Worm (Caenorhabditis elegans) whole organism, L3 larva: ENCODE measurements around the gene R05F9.7.
"Not testable (repeated sequence)": the region's sequence is repeated elsewhere in the genome, so short reads cannot be mapped to it uniquely, and the experiment has no call there.

Experiments
- R02D3.7 ChIP-seq: fragments of 150-350 bp; optimal IDR thresholded peaks from 2 replicates; lab custom pipeline; 2014; ENCODE audit warnings: missing biosample characterization, missing genetic modification characterization
- ZK546.5 ChIP-seq: sonication (generic microtip); optimal IDR thresholded peaks from 2 replicates; lab custom pipeline; 2017; ENCODE audit warnings: missing biosample characterization, missing genetic modification characterization
- ama-1 ChIP-seq: fragments of 150-350 bp; optimal IDR thresholded peaks from 2 replicates; lab custom pipeline; 2018
- ceh-16 ChIP-seq: sonication (generic microtip); optimal IDR thresholded peaks from 2 replicates; lab custom pipeline; 2017; ENCODE audit warnings: missing biosample characterization, missing genetic modification characterization
- ceh-28 ChIP-seq: fragments of 150-350 bp; optimal IDR thresholded peaks from 2 replicates; lab custom pipeline; 2014; ENCODE audit warnings: missing biosample characterization, missing genetic modification reagents, missing genetic modification characterization
- ceh-82 ChIP-seq: fragments of 150-350 bp; optimal IDR thresholded peaks from 2 replicates; lab custom pipeline; 2014; ENCODE audit warnings: missing biosample characterization, missing genetic modification characterization
- ceh-9 ChIP-seq: sonication (generic microtip); optimal IDR thresholded peaks from 2 replicates; lab custom pipeline; 2018; ENCODE audit warnings: missing biosample characterization, missing genetic modification characterization
- daf-12 ChIP-seq: fragments of 150-350 bp; optimal IDR thresholded peaks from 2 replicates; lab custom pipeline; 2014; ENCODE audit warnings: missing biosample characterization, missing genetic modification reagents, missing genetic modification characterization
- egl-27 ChIP-seq: sonication (generic microtip); optimal IDR thresholded peaks from 4 replicates; lab custom pipeline; 2017; ENCODE audit warnings: missing biosample characterization, missing genetic modification reagents, missing genetic modification characterization
- egl-5 ChIP-seq: fragments of 150-350 bp; optimal IDR thresholded peaks from 2 replicates; lab custom pipeline; 2017; ENCODE audit warnings: missing biosample characterization, missing genetic modification reagents, missing genetic modification characterization, inconsistent platforms
- elt-2 ChIP-seq: sonication (generic microtip); optimal IDR thresholded peaks from 2 replicates; lab custom pipeline; 2016; ENCODE audit warnings: missing genetic modification reagents, mild to moderate bottlenecking, missing genetic modification characterization, missing compliant biosample characterization
- fkh-10 ChIP-seq: sonication (generic microtip); optimal IDR thresholded peaks from 2 replicates; lab custom pipeline; 2017; ENCODE audit warnings: missing biosample characterization, missing genetic modification reagents, missing genetic modification characterization
- fkh-2 ChIP-seq: fragments of 150-350 bp; optimal IDR thresholded peaks from 2 replicates; lab custom pipeline; 2014; ENCODE audit warnings: missing biosample characterization, missing genetic modification reagents, missing genetic modification characterization
- fos-1 ChIP-seq: fragments of 150-350 bp; optimal IDR thresholded peaks from 2 replicates; lab custom pipeline; 2014; ENCODE audit warnings: missing biosample characterization, missing genetic modification characterization
- hmg-11 ChIP-seq: sonication (generic microtip); optimal IDR thresholded peaks from 2 replicates; lab custom pipeline; 2016; ENCODE audit warnings: missing genetic modification characterization, missing compliant biosample characterization
- jun-1 ChIP-seq: fragments of 150-350 bp; optimal IDR thresholded peaks from 2 replicates; lab custom pipeline; 2014; ENCODE audit warnings: missing biosample characterization, missing genetic modification reagents, missing genetic modification characterization
- lin-15B ChIP-seq: fragments of 150-350 bp; optimal IDR thresholded peaks from 2 replicates; lab custom pipeline; 2014; ENCODE audit warnings: missing biosample characterization, missing genetic modification characterization
- lsy-12 ChIP-seq: sonication (generic microtip); optimal IDR thresholded peaks from 2 replicates; lab custom pipeline; 2016; ENCODE audit warnings: mild to moderate bottlenecking, missing genetic modification characterization, missing compliant biosample characterization
- mdl-1 ChIP-seq: fragments of 150-350 bp; optimal IDR thresholded peaks from 2 replicates; lab custom pipeline; 2014; ENCODE audit warnings: missing biosample characterization, missing genetic modification characterization
- mml-1 ChIP-seq: fragments of 150-350 bp; sonication (generic microtip); optimal IDR thresholded peaks from 3 replicates; lab custom pipeline; 2014; ENCODE audit warnings: missing biosample characterization, missing genetic modification characterization
- nfya-1 ChIP-seq: sonication (generic microtip); optimal IDR thresholded peaks from 2 replicates; lab custom pipeline; 2017; ENCODE audit warnings: missing genetic modification characterization, mild to moderate bottlenecking, missing compliant biosample characterization, antibody characterized with exemption, moderate library complexity; ENCODE audit not compliant: insufficient read depth
- nhr-11 ChIP-seq: fragments of 150-350 bp; optimal IDR thresholded peaks from 2 replicates; lab custom pipeline; 2014; ENCODE audit warnings: missing biosample characterization, missing genetic modification characterization
- nhr-12 ChIP-seq: fragments of 150-350 bp; optimal IDR thresholded peaks from 2 replicates; lab custom pipeline; 2014; ENCODE audit warnings: missing biosample characterization, missing genetic modification characterization
- nhr-25 ChIP-seq: sonication (generic microtip); optimal IDR thresholded peaks from 2 replicates; lab custom pipeline; 2017; ENCODE audit warnings: missing biosample characterization, missing genetic modification characterization
- nhr-67 ChIP-seq: fragments of 150-350 bp; optimal IDR thresholded peaks from 2 replicates; lab custom pipeline; 2014; ENCODE audit warnings: missing biosample characterization, missing genetic modification characterization
- nhr-76 ChIP-seq: fragments of 150-350 bp; sonication (generic microtip); optimal IDR thresholded peaks from 5 replicates; lab custom pipeline; 2014; ENCODE audit warnings: missing biosample characterization, missing genetic modification characterization
- nhr-77 ChIP-seq: fragments of 150-350 bp; optimal IDR thresholded peaks from 2 replicates; lab custom pipeline; 2014; ENCODE audit warnings: missing biosample characterization, missing genetic modification characterization
- pha-4 ChIP-seq: fragments of 150-350 bp; optimal IDR thresholded peaks from 2 replicates; lab custom pipeline; 2014; ENCODE audit warnings: missing biosample characterization, missing genetic modification reagents, missing genetic modification characterization
- pqm-1 ChIP-seq: fragments of 150-350 bp; optimal IDR thresholded peaks from 2 replicates; lab custom pipeline; 2017; ENCODE audit warnings: missing biosample characterization, missing genetic modification characterization, inconsistent platforms
- skn-1 ChIP-seq: fragments of 150-350 bp; optimal IDR thresholded peaks from 2 replicates; lab custom pipeline; 2014; ENCODE audit warnings: missing biosample characterization, missing genetic modification characterization
- tbx-2 ChIP-seq: sonication (generic microtip); optimal IDR thresholded peaks from 2 replicates; lab custom pipeline; 2016; ENCODE audit warnings: mild to moderate bottlenecking, missing genetic modification characterization, missing compliant biosample characterization
- unc-39 ChIP-seq: sonication (generic microtip); optimal IDR thresholded peaks from 4 replicates; lab custom pipeline; 2017; ENCODE audit warnings: missing biosample characterization, missing genetic modification characterization
- zag-1 ChIP-seq: fragments of 150-350 bp; optimal IDR thresholded peaks from 2 replicates; lab custom pipeline; 2014; ENCODE audit warnings: missing biosample characterization, missing genetic modification characterization
- ztf-11 ChIP-seq: fragments of 150-350 bp; optimal IDR thresholded peaks from 2 replicates; lab custom pipeline; 2014; ENCODE audit warnings: missing biosample characterization, missing genetic modification characterization
- ztf-4 ChIP-seq: fragments of 150-350 bp; optimal IDR thresholded peaks from 2 replicates; lab custom pipeline; 2014; ENCODE audit warnings: missing biosample characterization, missing genetic modification characterization

R05F9.7 gene

ce11 chrII:4908160-4908559 lies 22.1 kb downstream of the R05F9.7 start (continued):
- no peak for TF ChIP-seq ceh-82 (tag; lab: Kevin White, UChicago)
- no peak for TF ChIP-seq egl-27 (tag; lab: Kevin White, UChicago)
- no peak for TF ChIP-seq nhr-11 (tag; lab: Kevin White, UChicago)
- TF ChIP-seq zag-1 (tag; lab: Kevin White, UChicago): no peak
- TF ChIP-seq elt-2 (tag; lab: Kevin White, UChicago): peak; percentile 22
- no peak for TF ChIP-seq pqm-1 (tag; lab: Kevin White, UChicago)
- TF ChIP-seq hmg-11 (tag; lab: Kevin White, UChicago): no peak
- TF ChIP-seq daf-12: no peak
- TF ChIP-seq ztf-11: no peak
- peak; percentile 93 for TF ChIP-seq skn-1
- TF ChIP-seq mml-1 (tag; lab: Kevin White, UChicago): no peak
- no peak for TF ChIP-seq ztf-4
- no peak for TF ChIP-seq nhr-25 (tag; lab: Kevin White, UChicago)
- TF ChIP-seq ZK546.5: no peak

- no peak for TF ChIP-seq ZK546.5
- TF ChIP-seq mdl-1 (tag; lab: Kevin White, UChicago): no peak
- peak; percentile 13 for TF ChIP-seq elt-2 (tag; lab: Kevin White, UChicago)
- no peak for TF ChIP-seq zag-1 (tag; lab: Kevin White, UChicago)
- TF ChIP-seq fkh-10: no peak
Observed at ce11 chrII:4914214-4914613, 28.1 kb downstream of the R05F9.7 start, which contains the start of gene R05F9.11. Gene R05F9.11 (minus strand): TSS chrII:4914218.

- TF ChIP-seq nfya-1 (tag; lab: Kevin White, UChicago) (no peak), R02D3.7 (tag; lab: Kevin White, UChicago) (no peak), nhr-12 (tag; lab: Kevin White, UChicago) (no peak), ceh-28 (no peak), hmg-11 (tag; lab: Kevin White, UChicago) (no peak), fkh-10 (no peak), jun-1 (tag; lab: Kevin White, UChicago) (no peak), ceh-16 (tag; lab: Kevin White, UChicago) (no peak), egl-5 (tag; lab: Kevin White, UChicago) (no peak), nhr-67 (tag; lab: Kevin White, UChicago) (no peak), nhr-77 (tag; lab: Kevin White, UChicago) (no peak)
Observed at ce11 chrII:4915572-4915971, 29.5 kb downstream of the R05F9.7 start.

- not testable (repeated sequence) for TF ChIP-seq nfya-1, fkh-2, R02D3.7 (tag; lab: Kevin White, UChicago)
Observed at ce11 chrII:4916462-4916861, 30.4 kb downstream of the R05F9.7 start, which contains the start of gene msp-31. Gene msp-31 (minus strand): TSS chrII:4916562.

ce11 chrII:4918501-4919021 lies 32.5 kb downstream of the R05F9.7 start:
- TF ChIP-seq unc-39: no peak
- peak; percentile 32 for TF ChIP-seq nhr-25 (tag; lab: Kevin White, UChicago)

ce11 chrII:4920608-4921007 lies 34.5 kb downstream of the R05F9.7 start:
- TF ChIP-seq lin-15B (tag; lab: Kevin White, UChicago) (no peak), mml-1 (tag; lab: Kevin White, UChicago) (no peak), ceh-9 (tag; lab: Kevin White, UChicago) (no peak), pqm-1 (tag; lab: Kevin White, UChicago) (peak; percentile 32), ceh-82 (tag; lab: Kevin White, UChicago) (no peak), nhr-12 (tag; lab: Kevin White, UChicago) (no peak), pha-4 (tag; lab: Kevin White, UChicago) (no peak), tbx-2 (tag; lab: Kevin White, UChicago) (no peak), mdl-1 (tag; lab: Kevin White, UChicago) (no peak), nhr-11 (tag; lab: Kevin White, UChicago) (no peak), nhr-25 (tag; lab: Kevin White, UChicago) (peak; percentile 11), hmg-11 (tag; lab: Kevin White, UChicago) (no peak), nhr-76 (tag; lab: Kevin White, UChicago) (no peak), fkh-2 (tag; lab: Kevin White, UChicago) (no peak), ama-1 (lab: Kevin White, UChicago) (no peak), ZK546.5 (no peak), elt-2 (tag; lab: Kevin White, UChicago) (peak; percentile 80), fos-1 (tag; lab: Kevin White, UChicago) (no peak), lsy-12 (tag; lab: Kevin White, UChicago) (no peak), zag-1 (tag; lab: Kevin White, UChicago) (no peak)
